Worm (Caenorhabditis elegans): ENCODE data around the gene atic-1.

The atic-1 gene

DNA sequence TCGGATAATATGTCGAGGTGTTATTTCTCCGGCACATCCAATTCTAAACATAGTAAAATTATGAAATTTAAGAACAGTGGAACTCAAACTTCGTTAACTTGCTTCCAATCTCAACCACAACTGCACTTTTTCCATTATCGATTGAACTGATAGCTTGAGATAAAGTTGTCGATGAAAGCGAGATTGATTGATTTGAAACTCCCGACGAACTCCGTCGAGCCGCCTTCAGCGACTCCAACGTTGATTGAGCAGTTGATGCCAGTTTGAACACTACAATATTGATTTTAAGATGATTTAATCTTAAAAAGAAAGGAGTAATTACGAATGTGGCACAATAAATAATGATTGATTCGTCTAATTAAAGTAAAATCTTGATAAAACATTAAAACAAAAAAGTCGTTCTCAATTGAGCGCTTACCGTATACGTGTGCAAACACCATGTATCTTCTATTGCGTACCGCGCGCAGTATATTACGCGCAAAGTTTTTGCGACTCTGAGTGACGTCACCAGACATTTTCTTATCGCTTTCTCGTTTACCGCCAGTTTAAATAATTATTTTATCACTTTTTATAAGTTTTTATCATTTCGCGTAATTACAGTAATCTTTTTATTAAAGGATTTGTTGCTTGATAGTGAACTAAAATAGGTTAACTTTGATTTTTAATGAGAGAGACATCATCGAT, 20.5 kb downstream of the atic-1 start, which contains the start of gene arp-11:
TSS of gene arp-11 (minus strand) at position 51 of the 684 bp plus-strand sequence.
- TF ChIP-seq lin-35 (GFP tag; optimal IDR thresholded peaks at IDR 0.05) (peak; percentile 81 to 88), rnt-1 (tag; optimal IDR thresholded peaks at IDR 0.05) (peak; percentile 55), unc-130 (tag; optimal IDR thresholded peaks at IDR 0.05) (peak; percentile 77), aha-1 (tag; optimal IDR thresholded peaks at IDR 0.05) (no peak), mdl-1 (tag; optimal IDR thresholded peaks at IDR 0.05) (peak in 1 of 2 experiments; percentile 71), efl-1 (optimal IDR thresholded peaks at IDR 0.05) (peak; percentile 66 to 77), efl-1 (GFP tag; optimal IDR thresholded peaks at IDR 0.05 in 1 of 2) (peak; percentile 74 to 95), nhr-71 (tag; optimal IDR thresholded peaks at IDR 0.05) (peak; percentile 87), nhr-90 (tag; optimal IDR thresholded peaks at IDR 0.05; ENCODE audit: poor library complexity) (peak; percentile 75), nhr-77 (tag; optimal IDR thresholded peaks at IDR 0.05) (peak; percentile 40), elt-2 (tag; optimal IDR thresholded peaks at IDR 0.05) (peak; percentile 94), elt-3 (tag; optimal IDR thresholded peaks at IDR 0.05) (peak in 2 of 6 experiments; percentile 59 to 66), egl-27 (tag; optimal IDR thresholded peaks at IDR 0.05) (no peak), lin-14 (GFP tag; optimal IDR thresholded peaks at IDR 0.05) (peak; percentile 86), egl-13 (tag; optimal IDR thresholded peaks at IDR 0.05) (peak; percentile 61), nhr-19 (GFP tag; conservative IDR thresholded peaks at IDR 0.05) (peak; percentile 70), ceh-82 (tag; optimal IDR thresholded peaks at IDR 0.05) (peak; percentile 4 to 68 (median 17)), F16B12.6 (tag; optimal IDR thresholded peaks at IDR 0.05) (peak; percentile 94), blmp-1 (tag; optimal IDR thresholded peaks at IDR 0.05) (peak; percentile 67), sox-4 (tag; optimal IDR thresholded peaks at IDR 0.05) (no peak), nhr-20 (tag; optimal IDR thresholded peaks at IDR 0.05) (peak; percentile 79), fkh-8 (tag; optimal IDR thresholded peaks at IDR 0.05) (peak; percentile 74), nhr-85 (tag) (peak; percentile 22), skn-1 (tag; optimal IDR thresholded peaks at IDR 0.05) (peak; percentile 70), pax-3 (tag; optimal IDR thresholded peaks at IDR 0.05) (no peak), ztf-4 (tag; optimal IDR thresholded peaks at IDR 0.05) (peak; percentile 50), unc-86 (tag; optimal IDR thresholded peaks at IDR 0.05) (peak; percentile 46), ceh-8 (GFP tag; optimal IDR thresholded peaks at IDR 0.05) (no peak), dsc-1 (tag; optimal IDR thresholded peaks at IDR 0.05) (peak; percentile 63), isw-1 (GFP tag; IDR thresholded peaks at IDR 0.05) (peak; percentile 36), C34B4.2 (tag; optimal IDR thresholded peaks at IDR 0.05) (no peak), swsn-7 (tag; optimal IDR thresholded peaks at IDR 0.05) (peak; percentile 72), ama-1 (optimal IDR thresholded peaks at IDR 0.05) (peak; percentile 18), ztf-11 (tag; optimal IDR thresholded peaks at IDR 0.05) (no peak), jun-1 (tag; optimal IDR thresholded peaks at IDR 0.05) (peak; percentile 44), mef-2 (tag; optimal IDR thresholded peaks at IDR 0.05) (peak; percentile 57), tbx-2 (tag; optimal IDR thresholded peaks at IDR 0.05) (peak; percentile 64), dpl-1 (GFP tag; optimal IDR thresholded peaks at IDR 0.05) (peak; percentile 72 to 78 (median 76)), ceh-63 (GFP tag; optimal IDR thresholded peaks at IDR 0.05) (no peak), alr-1 (tag; optimal IDR thresholded peaks at IDR 0.05; ENCODE audit: borderline replicate concordance) (no peak), hlh-17 (GFP tag; optimal IDR thresholded peaks at IDR 0.05; ENCODE audit: borderline replicate concordance) (no peak), lsy-2 (tag; optimal IDR thresholded peaks at IDR 0.05) (peak; percentile 97 to 99), fkh-10 (GFP tag; optimal IDR thresholded peaks at IDR 0.05) (no peak), mep-1 (tag; optimal IDR thresholded peaks at IDR 0.05) (peak; percentile 85), snu-23 (GFP tag; optimal IDR thresholded peaks at IDR 0.05) (peak; percentile 87), snpc-4 (tag; optimal IDR thresholded peaks at IDR 0.05) (peak; percentile 47), lin-15B (tag; optimal IDR thresholded peaks at IDR 0.05) (peak; percentile 5), nhr-47 (tag; optimal IDR thresholded peaks at IDR 0.05) (peak; percentile 74), C16A3.4 (tag; optimal IDR thresholded peaks at IDR 0.05) (peak; percentile 89), xbp-1 (tag; optimal IDR thresholded peaks at IDR 0.05) (peak; percentile 77), fos-1 (tag; optimal IDR thresholded peaks at IDR 0.05) (peak; percentile 21)

All from whole organism, L1 larva.